Worm (Caenorhabditis elegans): ENCODE results near the gene H21P03.10.

Gene H21P03.10

ce11 chrIV:11465125-11465524 is 35.4 kb upstream of the H21P03.10 start, which contains the start of gene C10C6.3:
Gene C10C6.3, minus strand, starts transcription at chrIV:11465225.
- no peak for TF ChIP-seq nhr-28 (tag; optimal IDR thresholded peaks at IDR 0.05)

- no peak for TF ChIP-seq zag-1 (tag; optimal IDR thresholded peaks at IDR 0.05)
- no peak for TF ChIP-seq ztf-4 (tag; optimal IDR thresholded peaks at IDR 0.05)
- no peak for TF ChIP-seq nhr-67 (tag; optimal IDR thresholded peaks at IDR 0.05)
Observed at ce11 chrIV:11467413-11467812, 33.1 kb upstream of the H21P03.10 start, which contains the start of gene C10C6.7. Gene C10C6.7, minus strand, starts transcription at chrIV:11467513.

ce11 chrIV:11469698-11470591 is 30.6 kb upstream of the H21P03.10 start, which contains the start of the genes C10C6.13 and wht-2:
Gene C10C6.13, minus strand, starts transcription at chrIV:11469748.
Gene wht-2, plus strand, starts transcription at chrIV:11470436.
- TF ChIP-seq pqm-1 (tag; optimal IDR thresholded peaks at IDR 0.05), result peak; percentile 62
- no peak for TF ChIP-seq nhr-25 (tag; optimal IDR thresholded peaks at IDR 0.05)
- TF ChIP-seq elt-2 (tag; optimal IDR thresholded peaks at IDR 0.05), result peak; percentile 82
- peak; percentile 19 for TF ChIP-seq pha-4 (tag; optimal IDR thresholded peaks at IDR 0.05)

- no peak for TF ChIP-seq nhr-25 (tag; optimal IDR thresholded peaks at IDR 0.05)
- no peak for TF ChIP-seq nhr-43 (tag; optimal IDR thresholded peaks at IDR 0.05; ENCODE audit: poor library complexity, severe bottlenecking)
- TF ChIP-seq mdl-1 (tag; optimal IDR thresholded peaks at IDR 0.05), result no peak
- TF ChIP-seq nhr-76 (tag; optimal IDR thresholded peaks at IDR 0.05), result no peak
- no peak for TF ChIP-seq fos-1 (tag; optimal IDR thresholded peaks at IDR 0.05)
- TF ChIP-seq tbx-2 (tag; optimal IDR thresholded peaks at IDR 0.05), result no peak
- no peak for TF ChIP-seq ceh-28 (tag; optimal IDR thresholded peaks at IDR 0.05)
- no peak for TF ChIP-seq ceh-16 (tag; optimal IDR thresholded peaks at IDR 0.05)
- TF ChIP-seq skn-1 (tag; optimal IDR thresholded peaks at IDR 0.05), result no peak
- TF ChIP-seq elt-1 (tag; optimal IDR thresholded peaks at IDR 0.05), result no peak
- TF ChIP-seq unc-39 (tag; optimal IDR thresholded peaks at IDR 0.05), result no peak
- TF ChIP-seq hmg-11 (tag; optimal IDR thresholded peaks at IDR 0.05), result no peak
- TF ChIP-seq fkh-2 (tag; optimal IDR thresholded peaks at IDR 0.05), result no peak
- no peak for TF ChIP-seq fkh-10 (GFP tag; optimal IDR thresholded peaks at IDR 0.05)
- no peak for TF ChIP-seq elt-3 (tag; optimal IDR thresholded peaks at IDR 0.05)
- TF ChIP-seq nhr-28 (tag; optimal IDR thresholded peaks at IDR 0.05), result no peak
- TF ChIP-seq mml-1 (tag; optimal IDR thresholded peaks at IDR 0.05), result no peak
- no peak for TF ChIP-seq egl-5 (tag; optimal IDR thresholded peaks at IDR 0.05)
- TF ChIP-seq unc-62 (GFP tag; optimal IDR thresholded peaks at IDR 0.05), result no peak
- no peak for TF ChIP-seq R02D3.7 (tag; optimal IDR thresholded peaks at IDR 0.05)
Observed at ce11 chrIV:11472023-11472422, 28.5 kb upstream of the H21P03.10 start.

ce11 chrIV:11474067-11474466 is 26.5 kb upstream of the H21P03.10 start:
- TF ChIP-seq aly-2 (tag; optimal IDR thresholded peaks at IDR 0.05) (peak; percentile 60), lin-39 (tag; optimal IDR thresholded peaks at IDR 0.05) (peak; percentile 84), fkh-10 (GFP tag; optimal IDR thresholded peaks at IDR 0.05) (no peak), egl-5 (tag; optimal IDR thresholded peaks at IDR 0.05) (peak; percentile 10), R02D3.7 (tag; optimal IDR thresholded peaks at IDR 0.05) (peak; percentile 2), hmg-11 (tag; optimal IDR thresholded peaks at IDR 0.05) (peak; percentile 82), ama-1 (optimal IDR thresholded peaks at IDR 0.05) (peak; percentile 87), lin-15B (tag; optimal IDR thresholded peaks at IDR 0.05) (peak; percentile 10), nhr-67 (tag; optimal IDR thresholded peaks at IDR 0.05) (no peak), nhr-23 (tag; optimal IDR thresholded peaks at IDR 0.05) (peak; percentile 76), nfya-1 (tag; optimal IDR thresholded peaks at IDR 0.05; ENCODE audit: insufficient read depth) (peak; percentile 53), mdl-1 (tag; optimal IDR thresholded peaks at IDR 0.05) (no peak), nhr-76 (tag; optimal IDR thresholded peaks at IDR 0.05) (peak; percentile 26), snpc-4 (tag; optimal IDR thresholded peaks at IDR 0.05) (peak; percentile 45), ztf-11 (tag; optimal IDR thresholded peaks at IDR 0.05) (no peak), elt-2 (tag; optimal IDR thresholded peaks at IDR 0.05) (peak; percentile 69), unc-39 (tag; optimal IDR thresholded peaks at IDR 0.05) (no peak), nhr-43 (tag; optimal IDR thresholded peaks at IDR 0.05; ENCODE audit: poor library complexity, severe bottlenecking) (peak; percentile 77), ceh-28 (tag; optimal IDR thresholded peaks at IDR 0.05) (peak; percentile 8), nhr-12 (tag; optimal IDR thresholded peaks at IDR 0.05) (no peak), nhr-11 (tag; optimal IDR thresholded peaks at IDR 0.05) (no peak), ztf-4 (tag; optimal IDR thresholded peaks at IDR 0.05) (no peak), pha-4 (tag; optimal IDR thresholded peaks at IDR 0.05) (peak; percentile 80), mml-1 (tag; optimal IDR thresholded peaks at IDR 0.05) (no peak), elt-1 (tag; optimal IDR thresholded peaks at IDR 0.05) (peak; percentile 3), fos-1 (tag; optimal IDR thresholded peaks at IDR 0.05) (peak; percentile 35), lsy-12 (tag; optimal IDR thresholded peaks at IDR 0.05) (peak; percentile 80), eor-1 (tag; optimal IDR thresholded peaks at IDR 0.05) (no peak), ceh-82 (tag; optimal IDR thresholded peaks at IDR 0.05) (peak; percentile 44), skn-1 (tag; optimal IDR thresholded peaks at IDR 0.05) (peak; percentile 34), tbx-2 (tag; optimal IDR thresholded peaks at IDR 0.05) (peak; percentile 71)
